Worm (Caenorhabditis elegans): ENCODE measurements around the gene Y39F10A.6.
A peak's percentile ranks its signal among the peaks of the same experiment; 100 is the strongest.

The Y39F10A.6 gene

DNA sequence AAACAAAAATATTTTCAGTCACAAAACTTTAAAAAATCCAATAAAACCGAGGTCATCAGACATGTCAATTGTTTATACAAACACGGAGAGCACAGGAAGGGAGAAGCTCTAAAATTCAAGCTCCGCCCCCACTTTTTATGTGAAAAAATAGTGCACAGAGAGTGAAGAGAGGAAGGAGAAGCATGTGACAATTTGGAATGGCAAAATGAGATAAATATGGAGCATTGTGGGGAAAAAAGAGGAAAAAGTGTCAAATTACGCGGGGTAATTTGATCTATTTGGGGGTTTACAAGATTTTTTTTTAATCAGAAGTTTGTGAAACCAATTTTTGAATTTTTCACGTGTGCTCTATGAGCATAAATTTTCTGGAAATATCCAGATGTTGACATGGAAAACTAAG, 20.5 kb downstream of the Y39F10A.6 start:
- TF ChIP-seq lsy-2 (tag; optimal IDR thresholded peaks at IDR 0.05) (peak in 1 of 2 experiments; percentile 40), hif-1 (tag; optimal IDR thresholded peaks at IDR 0.05) (no peak), ctbp-1 (GFP tag; IDR thresholded peaks at IDR 0.05) (0 out of 2 replicates have a peak, but pooled peaks have one; percentile 53), nhr-111 (GFP tag; optimal IDR thresholded peaks at IDR 0.05) (no peak), F49E8.2 (tag; optimal IDR thresholded peaks at IDR 0.05; ENCODE audit: borderline replicate concordance) (no peak), php-3 (GFP tag; IDR thresholded peaks at IDR 0.05) (peak; percentile 72), Y75B8A.6 (GFP tag; IDR thresholded peaks at IDR 0.05) (no peak), madf-9 (GFP tag; conservative IDR thresholded peaks at IDR 0.05) (no peak), spr-3 (GFP tag; optimal IDR thresholded peaks at IDR 0.05) (no peak), snpc-4 (tag; optimal IDR thresholded peaks at IDR 0.05) (no peak), nhr-41 (GFP tag; IDR thresholded peaks at IDR 0.05) (no peak), aha-1 (tag) (peak; percentile 31), egl-27 (tag; optimal IDR thresholded peaks at IDR 0.05) (no peak), zfp-2 (tag; optimal IDR thresholded peaks at IDR 0.05) (no peak), dmd-8 (GFP tag; IDR thresholded peaks at IDR 0.05) (no peak), daf-16 (GFP tag; optimal IDR thresholded peaks at IDR 0.05) (no peak), daf-16 (tag; optimal IDR thresholded peaks at IDR 0.05) (peak; percentile 57), dmd-9 (GFP tag; IDR thresholded peaks at IDR 0.05) (no peak), hlh-11 (tag; optimal IDR thresholded peaks at IDR 0.05) (peak; percentile 37), skn-1 (tag; optimal IDR thresholded peaks at IDR 0.05) (no peak), ces-1 (GFP tag; optimal IDR thresholded peaks at IDR 0.05) (no peak), nhr-77 (tag; optimal IDR thresholded peaks at IDR 0.05) (no peak), set-16 (GFP tag; IDR thresholded peaks at IDR 0.05) (no peak), dmd-6 (GFP tag; IDR thresholded peaks at IDR 0.05) (peak; percentile 29; the same call in 1 of the 2 replicates), mep-1 (tag; optimal IDR thresholded peaks at IDR 0.05) (peak; percentile 9), pqm-1 (tag; optimal IDR thresholded peaks at IDR 0.05) (no peak), mdl-1 (tag; optimal IDR thresholded peaks at IDR 0.05) (peak in 1 of 2 experiments; percentile 21), dve-1 (tag; optimal IDR thresholded peaks at IDR 0.05; ENCODE audit: insufficient read depth) (peak; percentile 44), hlh-30 (tag; optimal IDR thresholded peaks at IDR 0.05; ENCODE audit: insufficient read depth) (peak; percentile 50), nhr-237 (tag; optimal IDR thresholded peaks at IDR 0.05) (no peak), ama-1 (optimal IDR thresholded peaks at IDR 0.05) (no peak)

DNA sequence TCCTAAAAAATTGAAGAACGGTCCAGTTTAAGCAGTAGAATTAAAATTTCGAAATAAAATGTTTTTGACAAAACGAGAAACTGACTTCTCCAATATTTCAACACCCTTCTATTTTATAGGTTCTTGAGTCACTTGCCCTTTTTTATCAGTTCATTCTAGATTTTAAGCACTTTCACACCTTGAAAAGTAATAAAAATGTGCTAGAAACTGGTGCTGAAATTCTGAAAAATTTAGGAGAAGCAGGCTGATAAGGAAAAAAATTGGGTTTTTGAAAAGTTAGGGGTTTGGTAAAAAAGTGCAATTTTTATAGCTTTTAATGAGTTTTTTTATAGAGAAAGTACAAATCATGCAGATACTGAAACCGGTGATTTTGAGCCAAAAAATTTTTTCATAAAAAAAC, 23.2 kb downstream of the Y39F10A.6 start:
- TF ChIP-seq ceh-32 (tag; optimal IDR thresholded peaks at IDR 0.05; ENCODE audit: poor library complexity) (no peak), php-3 (GFP tag; IDR thresholded peaks at IDR 0.05) (peak; percentile 76), pqm-1 (tag; optimal IDR thresholded peaks at IDR 0.05) (peak; percentile 52), mdt-29 (GFP tag; IDR thresholded peaks at IDR 0.05) (no peak), spr-3 (GFP tag; optimal IDR thresholded peaks at IDR 0.05) (no peak), zfp-2 (tag; optimal IDR thresholded peaks at IDR 0.05) (no peak)

DNA sequence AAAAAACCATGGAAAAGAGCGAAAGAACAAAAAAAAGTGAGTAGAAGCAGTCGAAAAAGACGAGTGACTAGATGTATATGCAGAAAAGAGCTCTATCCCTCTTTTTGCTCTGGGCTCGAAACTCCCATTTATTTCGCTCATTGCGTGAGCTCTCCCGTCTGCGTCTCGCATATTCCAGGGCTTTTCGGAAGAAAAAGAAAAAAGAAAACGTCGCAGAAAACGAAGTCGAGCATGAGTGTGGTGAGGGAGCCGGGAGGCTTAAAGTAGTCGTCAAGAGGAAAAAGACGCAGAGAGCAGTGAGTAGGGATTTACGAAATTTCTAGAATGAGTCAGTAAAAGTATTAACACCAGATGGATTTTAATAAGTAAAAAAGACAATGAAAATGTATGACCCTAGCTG, 23.6 kb downstream of the Y39F10A.6 start:
- peak; percentile 42 to 45 for TF ChIP-seq lsy-2 (tag; optimal IDR thresholded peaks at IDR 0.05)
- TF ChIP-seq aly-2 (tag; optimal IDR thresholded peaks at IDR 0.05), result no peak
- 0 out of 2 replicates have a peak, but pooled peaks have one; percentile 26 for TF ChIP-seq tra-1 (GFP tag; IDR thresholded peaks at IDR 0.05)
- TF ChIP-seq sdz-12 (GFP tag; optimal IDR thresholded peaks at IDR 0.05), result no peak
- peak; percentile 30 for TF ChIP-seq nhr-11 (tag; optimal IDR thresholded peaks at IDR 0.05)
- peak; percentile 64 for TF ChIP-seq hmg-1.1 (GFP tag; IDR thresholded peaks at IDR 0.05)
- no peak for TF ChIP-seq ama-1 (optimal IDR thresholded peaks at IDR 0.05)
- TF ChIP-seq saeg-2 (GFP tag; IDR thresholded peaks at IDR 0.05), result no peak
- no peak for TF ChIP-seq nhr-76 (tag; optimal IDR thresholded peaks at IDR 0.05)
- TF ChIP-seq dmd-8 (GFP tag; IDR thresholded peaks at IDR 0.05), result no peak
- no peak for TF ChIP-seq mxl-3 (GFP tag; optimal IDR thresholded peaks at IDR 0.05)
- no peak for TF ChIP-seq jun-1 (tag; optimal IDR thresholded peaks at IDR 0.05)
- no peak for TF ChIP-seq arid-1 (GFP tag; conservative IDR thresholded peaks at IDR 0.05)
- TF ChIP-seq nhr-102 (tag; optimal IDR thresholded peaks at IDR 0.05), result no peak
- 0 out of 2 replicates have a peak, but pooled peaks have one; percentile 48 for TF ChIP-seq ceh-20 (GFP tag; IDR thresholded peaks at IDR 0.05)
- no peak for TF ChIP-seq vab-7 (GFP tag; IDR thresholded peaks at IDR 0.05)
- no peak for TF ChIP-seq snpc-1.2 (GFP tag; IDR thresholded peaks at IDR 0.05)
- no peak for TF ChIP-seq pha-4 (GFP tag; IDR thresholded peaks at IDR 0.05)
- no peak for TF ChIP-seq pha-4 (tag; optimal IDR thresholded peaks at IDR 0.05)
- TF ChIP-seq fkh-10 (GFP tag; optimal IDR thresholded peaks at IDR 0.05), result peak; percentile 67

Data from whole organism, L4 larva.